Worm (Caenorhabditis elegans): Measurements from ENCODE around the gene obr-1.

Gene obr-1

ce11 chrIII:11251718-11252441 lies 18.8 kb downstream of the obr-1 start, which contains the start of gene Y47D3A.32:
Gene Y47D3A.32, plus strand, starts transcription at chrIII:11252391.
- TF ChIP-seq vab-15 (tag; optimal IDR thresholded peaks at IDR 0.05) (no peak), egl-27 (tag; optimal IDR thresholded peaks at IDR 0.05) (no peak), tbx-2 (tag; optimal IDR thresholded peaks at IDR 0.05) (no peak), blmp-1 (tag; optimal IDR thresholded peaks at IDR 0.05) (no peak), nhr-71 (tag; optimal IDR thresholded peaks at IDR 0.05) (peak; percentile 6), aly-2 (tag; optimal IDR thresholded peaks at IDR 0.05) (peak; percentile 20), lsy-2 (tag; optimal IDR thresholded peaks at IDR 0.05) (peak in 1 of 2 experiments; percentile 14)

ce11 chrIII:11248897-11249296 lies 21.8 kb downstream of the obr-1 start:
- TF ChIP-seq nhr-77 (tag; optimal IDR thresholded peaks at IDR 0.05) (no peak), nhr-237 (tag; optimal IDR thresholded peaks at IDR 0.05) (no peak)

DNA sequence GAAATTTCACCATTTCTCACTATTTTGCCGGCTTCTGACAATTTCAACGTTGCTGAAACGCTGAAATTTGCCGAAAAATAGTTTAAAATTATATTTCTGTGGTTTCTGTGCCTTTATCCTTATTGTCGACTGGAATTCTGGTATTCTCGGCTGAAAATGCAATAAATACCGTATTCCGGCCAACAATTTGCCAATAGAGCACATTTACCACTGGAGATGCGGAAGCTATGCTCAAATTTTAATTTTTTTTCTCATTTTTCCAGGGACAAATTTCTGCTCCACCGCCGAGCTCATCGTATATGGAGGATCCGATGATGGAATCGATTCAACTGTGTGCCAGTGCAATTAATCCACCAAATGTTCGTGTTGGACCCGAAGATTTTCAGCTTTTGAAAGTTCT lies 24.1 kb downstream of the obr-1 start:
- TF ChIP-seq ztf-4 (tag; optimal IDR thresholded peaks at IDR 0.05) (no peak), pqm-1 (tag; optimal IDR thresholded peaks at IDR 0.05) (no peak), lsy-2 (tag; optimal IDR thresholded peaks at IDR 0.05) (no peak)

DNA sequence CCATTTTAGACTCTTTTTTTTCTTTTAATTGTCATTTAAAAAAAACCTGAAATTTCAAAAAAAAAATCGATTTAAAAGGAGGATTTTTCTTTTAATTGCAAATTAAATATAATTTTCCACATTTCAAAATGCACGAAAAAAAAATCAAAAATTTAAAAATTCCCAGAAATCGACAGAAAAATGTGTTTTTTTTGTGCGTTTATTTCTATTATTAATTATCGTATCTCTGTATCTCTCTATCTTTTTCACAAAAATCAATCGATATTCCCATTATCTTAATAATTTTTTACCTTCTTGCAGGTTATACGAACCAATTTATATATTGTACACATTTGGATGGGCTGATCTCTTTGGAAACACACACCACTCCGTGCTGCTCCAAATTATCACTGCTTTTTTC lies 25.9 kb downstream of the obr-1 start, which contains the start of gene rsks-1:
Gene rsks-1 (plus strand): TSS at position 301 of the 400 bp plus-strand sequence.
- no peak for TF ChIP-seq egl-13 (tag; optimal IDR thresholded peaks at IDR 0.05)
- no peak for TF ChIP-seq dpl-1 (GFP tag; optimal IDR thresholded peaks at IDR 0.05)
- no peak for TF ChIP-seq tbx-2 (tag; optimal IDR thresholded peaks at IDR 0.05)
- no peak for TF ChIP-seq lin-15B (tag; optimal IDR thresholded peaks at IDR 0.05)
- no peak for TF ChIP-seq skn-1 (tag; optimal IDR thresholded peaks at IDR 0.05)
- TF ChIP-seq tlp-1 (tag; optimal IDR thresholded peaks at IDR 0.05): no peak
- TF ChIP-seq hpl-2 (GFP tag; optimal IDR thresholded peaks at IDR 0.05): no peak
- no peak for TF ChIP-seq snpc-4 (tag; optimal IDR thresholded peaks at IDR 0.05)
- TF ChIP-seq C34B4.2 (tag; optimal IDR thresholded peaks at IDR 0.05): no peak
- TF ChIP-seq snu-23 (GFP tag; optimal IDR thresholded peaks at IDR 0.05): no peak
- no peak for TF ChIP-seq isw-1 (GFP tag; IDR thresholded peaks at IDR 0.05)
- no peak for TF ChIP-seq nhr-84 (tag; optimal IDR thresholded peaks at IDR 0.05)
- TF ChIP-seq fkh-10 (GFP tag; optimal IDR thresholded peaks at IDR 0.05): no peak
- TF ChIP-seq unc-30 (tag; optimal IDR thresholded peaks at IDR 0.05): no peak
- no peak for TF ChIP-seq unc-86 (tag; optimal IDR thresholded peaks at IDR 0.05)
- TF ChIP-seq lsy-2 (tag; optimal IDR thresholded peaks at IDR 0.05): no peak
- TF ChIP-seq mep-1 (tag; optimal IDR thresholded peaks at IDR 0.05): no peak
- no peak for TF ChIP-seq hlh-4 (tag; optimal IDR thresholded peaks at IDR 0.05)
- TF ChIP-seq lin-35 (GFP tag; optimal IDR thresholded peaks at IDR 0.05): no peak
- no peak for TF ChIP-seq pqm-1 (tag; optimal IDR thresholded peaks at IDR 0.05)

DNA sequence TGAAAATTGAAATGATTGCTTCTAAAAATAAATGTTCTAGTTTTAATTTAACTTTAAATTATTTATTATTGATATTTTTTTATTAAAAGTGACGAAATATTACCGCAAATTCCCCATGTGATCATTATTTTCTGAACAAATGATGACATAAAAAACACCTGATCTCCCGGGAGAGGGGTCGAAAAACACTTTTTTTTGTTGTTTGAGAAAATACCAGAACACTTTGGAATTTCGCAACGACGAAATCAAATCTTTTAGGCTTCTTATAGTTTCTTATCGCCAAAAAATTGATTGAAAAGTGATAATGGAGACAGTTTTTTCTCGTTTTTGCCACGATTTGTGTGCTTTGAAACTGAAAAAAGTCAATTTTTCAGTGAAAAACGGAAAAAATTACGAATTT lies 26.4 kb downstream of the obr-1 start:
- peak in 1 of 2 experiments; percentile 28 for TF ChIP-seq lin-35 (GFP tag; optimal IDR thresholded peaks at IDR 0.05)
- no peak for TF ChIP-seq nhr-71 (tag; optimal IDR thresholded peaks at IDR 0.05)
- no peak for TF ChIP-seq sup-37 (GFP tag; optimal IDR thresholded peaks at IDR 0.05)
- peak; percentile 96 for TF ChIP-seq skn-1 (tag; optimal IDR thresholded peaks at IDR 0.05)
- no peak for TF ChIP-seq jun-1 (tag; optimal IDR thresholded peaks at IDR 0.05)

DNA sequence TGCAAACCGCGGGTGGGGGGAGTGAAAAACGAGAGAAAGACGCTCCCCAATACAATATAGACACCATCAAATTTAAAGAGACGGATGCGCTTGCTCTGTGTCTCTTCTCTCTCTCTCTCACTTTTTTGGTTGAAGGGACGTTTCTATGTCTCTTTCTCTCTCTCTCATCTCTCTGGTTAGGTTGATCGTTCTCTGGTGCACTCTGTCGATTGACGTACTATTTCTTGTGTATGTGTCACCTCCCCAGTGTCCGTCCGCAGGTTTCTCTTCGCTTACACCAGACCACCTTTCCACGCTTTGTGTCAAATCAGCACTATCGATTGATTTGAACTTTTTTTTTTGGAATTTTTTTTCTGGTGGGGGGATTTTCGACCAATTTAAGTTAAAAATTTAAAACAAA lies 27.3 kb downstream of the obr-1 start:
- TF ChIP-seq lin-14 (GFP tag; optimal IDR thresholded peaks at IDR 0.05) (peak; percentile 91), hpl-2 (GFP tag; optimal IDR thresholded peaks at IDR 0.05) (peak; percentile 12), aha-1 (tag; optimal IDR thresholded peaks at IDR 0.05) (no peak), nhr-90 (tag; optimal IDR thresholded peaks at IDR 0.05; ENCODE audit: poor library complexity) (peak; percentile 68), zip-4 (GFP tag; optimal IDR thresholded peaks at IDR 0.05) (no peak), snpc-4 (tag; optimal IDR thresholded peaks at IDR 0.05) (peak; percentile 8), pqm-1 (tag; optimal IDR thresholded peaks at IDR 0.05) (no peak), lir-3 (tag; optimal IDR thresholded peaks at IDR 0.05; ENCODE audit: poor library complexity) (no peak), nhr-28 (tag; optimal IDR thresholded peaks at IDR 0.05) (no peak), isw-1 (GFP tag; IDR thresholded peaks at IDR 0.05) (no peak), ceh-63 (GFP tag; optimal IDR thresholded peaks at IDR 0.05) (no peak), efl-3 (GFP tag; optimal IDR thresholded peaks at IDR 0.05) (no peak), elt-2 (tag; optimal IDR thresholded peaks at IDR 0.05) (peak; percentile 25), egl-13 (tag; optimal IDR thresholded peaks at IDR 0.05) (no peak), nhr-11 (tag; optimal IDR thresholded peaks at IDR 0.05) (no peak), irx-1 (tag; optimal IDR thresholded peaks at IDR 0.05) (peak; percentile 20), mef-2 (tag; optimal IDR thresholded peaks at IDR 0.05) (no peak), ces-1 (GFP tag; optimal IDR thresholded peaks at IDR 0.05) (no peak), aly-2 (tag; optimal IDR thresholded peaks at IDR 0.05) (no peak)
